Fruit fly (Drosophila melanogaster): ENCODE measurements around the gene CG17930.

- TF ChIP-seq OdsH (GFP tag; optimal IDR thresholded peaks at IDR 0.05) (no peak), pan (optimal IDR thresholded peaks at IDR 0.05) (no peak), h (GFP tag; optimal IDR thresholded peaks at IDR 0.05) (no peak), HLH106 (tag; optimal IDR thresholded peaks at IDR 0.05) (no peak), Abd-B (GFP tag; optimal IDR thresholded peaks at IDR 0.05) (no peak), CG32264 (GFP tag; optimal IDR thresholded peaks at IDR 0.05) (no peak), usp (GFP tag; optimal IDR thresholded peaks at IDR 0.05) (no peak), psq (GFP tag; optimal IDR thresholded peaks at IDR 0.05) (peak; percentile 46), woc (GFP tag; optimal IDR thresholded peaks at IDR 0.05) (no peak)
Observed at dm6 chr3R:16316747-16317146, 10.9 kb upstream of the CG17930 start.
